Fruit fly (Drosophila melanogaster) whole organism, embryonic: ENCODE data around the gene CG32537.
A peak's percentile ranks its signal among the peaks of the same experiment; 100 is the strongest.

Source experiments
- Atf-2 ChIP-seq: fragments of 200-800 bp; sonication (Bioruptor generic); optimal IDR thresholded peaks from 2 replicates; lab custom pipeline; 2016; ENCODE audit warnings: missing biosample characterization, missing genetic modification characterization
- Bgb ChIP-seq: fragments of 200-800 bp; sonication (Bioruptor generic); IDR thresholded peaks from 2 replicates; pipeline ENCODE4 v1.3.6; 2022; ENCODE audit warnings: missing biosample characterization, missing genetic modification characterization; ENCODE audit not compliant: partially characterized antibody
- CG11093 ChIP-seq: fragments of 200-800 bp; sonication (Bioruptor generic); IDR thresholded peaks from 3 replicates; pipeline ENCODE4 v1.3.6; 2022; ENCODE audit warnings: missing biosample characterization, missing genetic modification characterization
- CG11560 ChIP-seq: fragments of 200-800 bp; sonication (Bioruptor generic); IDR thresholded peaks from 3 replicates; pipeline ENCODE4 v1.3.6; 2022; ENCODE audit warnings: missing biosample characterization, missing genetic modification characterization
- CG12219 ChIP-seq: fragments of 200-800 bp; sonication (Bioruptor generic); optimal IDR thresholded peaks from 3 replicates; lab custom pipeline; 2018; ENCODE audit warnings: missing biosample characterization, mild to moderate bottlenecking, missing genetic modification characterization
- CG12744 ChIP-seq: fragments of 200-800 bp; sonication (Bioruptor generic); optimal IDR thresholded peaks from 2 replicates; lab custom pipeline; 2016; ENCODE audit warnings: missing biosample characterization, missing genetic modification characterization
- CG13296 ChIP-seq: fragments of 200-800 bp; sonication (Bioruptor generic); optimal IDR thresholded peaks from 3 replicates; lab custom pipeline; 2018; ENCODE audit warnings: missing biosample characterization, mild to moderate bottlenecking, missing genetic modification characterization
- CG13624 ChIP-seq: fragments of 200-800 bp; sonication (Bioruptor generic); optimal IDR thresholded peaks from 2 replicates; lab custom pipeline; 2016; ENCODE audit warnings: missing biosample characterization, missing genetic modification characterization
- CG13775 ChIP-seq: fragments of 200-800 bp; sonication (Bioruptor generic); optimal IDR thresholded peaks from 3 replicates; lab custom pipeline; 2017; ENCODE audit warnings: missing biosample characterization, mild to moderate bottlenecking, missing genetic modification characterization
- CG13894 ChIP-seq: fragments of 200-800 bp; sonication (Bioruptor generic); optimal IDR thresholded peaks from 3 replicates; lab custom pipeline; 2018; ENCODE audit warnings: missing biosample characterization, mild to moderate bottlenecking, missing genetic modification characterization, moderate library complexity
- CG14965 ChIP-seq: fragments of 200-800 bp; sonication (Bioruptor generic); optimal IDR thresholded peaks from 2 replicates; lab custom pipeline; 2016; ENCODE audit warnings: missing biosample characterization, missing genetic modification characterization, borderline replicate concordance
- CG17328 ChIP-seq: fragments of 200-800 bp; sonication (Bioruptor generic); IDR thresholded peaks from 2 replicates; pipeline ENCODE4 v1.3.6; 2022; ENCODE audit warnings: missing biosample characterization, missing genetic modification characterization
- CG17361 ChIP-seq: fragments of 200-800 bp; sonication (Bioruptor generic); IDR thresholded peaks from 3 replicates; pipeline ENCODE4 v1.3.6; 2022; ENCODE audit warnings: missing biosample characterization, missing genetic modification characterization
- CG17912 ChIP-seq: fragments of 200-800 bp; sonication (Bioruptor generic); optimal IDR thresholded peaks from 2 replicates; lab custom pipeline; 2018; ENCODE audit warnings: missing biosample characterization, mild to moderate bottlenecking, missing genetic modification characterization
- CG31441 ChIP-seq: fragments of 200-800 bp; sonication (Bioruptor generic); IDR thresholded peaks from 2 replicates; pipeline ENCODE4 v1.3.6; 2022; ENCODE audit warnings: missing biosample characterization, missing genetic modification characterization
- CG3163 ChIP-seq: fragments of 200-800 bp; sonication (Bioruptor generic); optimal IDR thresholded peaks from 3 replicates; lab custom pipeline; 2016; ENCODE audit warnings: missing biosample characterization, missing genetic modification characterization
- CG33557 ChIP-seq: fragments of 200-800 bp; sonication (Bioruptor generic); optimal IDR thresholded peaks from 2 replicates; lab custom pipeline; 2019; ENCODE audit warnings: missing biosample characterization, mild to moderate bottlenecking, missing genetic modification characterization, moderate library complexity
- CG34422 ChIP-seq: fragments of 200-800 bp; sonication (Bioruptor generic); IDR thresholded peaks from 3 replicates; pipeline ENCODE4 v1.3.6; 2022; ENCODE audit warnings: missing biosample characterization, missing genetic modification characterization
- CG6689 ChIP-seq: fragments of 200-800 bp; sonication (Bioruptor generic); IDR thresholded peaks from 2 replicates; pipeline ENCODE4 v1.3.6; 2022; ENCODE audit warnings: missing biosample characterization, missing genetic modification characterization
- CG6765 ChIP-seq: fragments of 200-800 bp; sonication (Bioruptor generic); optimal IDR thresholded peaks from 3 replicates; lab custom pipeline; 2017; ENCODE audit warnings: missing biosample characterization, mild to moderate bottlenecking, missing genetic modification characterization
- CG6791 ChIP-seq: fragments of 200-800 bp; sonication (Bioruptor generic); IDR thresholded peaks from 3 replicates; pipeline ENCODE4 v1.3.6; 2022; ENCODE audit warnings: missing biosample characterization, missing genetic modification characterization; ENCODE audit not compliant: partially characterized antibody
- CG7987 ChIP-seq: fragments of 200-800 bp; sonication (Bioruptor generic); optimal IDR thresholded peaks from 2 replicates; lab custom pipeline; 2018; ENCODE audit warnings: missing biosample characterization, mild to moderate bottlenecking, missing genetic modification characterization, moderate library complexity
- CG8359 ChIP-seq: fragments of 200-800 bp; sonication (Bioruptor generic); optimal IDR thresholded peaks from 2 replicates; lab custom pipeline; 2017; ENCODE audit warnings: missing biosample characterization, mild to moderate bottlenecking, missing genetic modification characterization, borderline replicate concordance
- Drgx ChIP-seq: fragments of 200-800 bp; sonication (Bioruptor generic); IDR thresholded peaks from 2 replicates; pipeline ENCODE4 v1.3.6; 2022; ENCODE audit warnings: missing biosample characterization, missing genetic modification characterization
- Ets65A ChIP-seq: fragments of 200-800 bp; sonication (Bioruptor generic); peaks from one replicate; lab custom pipeline; 2016; ENCODE audit warnings: missing biosample characterization, missing genetic modification characterization
- Ets97D ChIP-seq: fragments of 200-800 bp; sonication (Bioruptor generic); optimal IDR thresholded peaks from 3 replicates; lab custom pipeline; 2016; ENCODE audit warnings: missing biosample characterization, missing genetic modification characterization
- Hsf ChIP-seq: fragments of 200-800 bp; sonication (Bioruptor generic); optimal IDR thresholded peaks from 3 replicates; lab custom pipeline; 2016; ENCODE audit warnings: missing biosample characterization, missing genetic modification characterization
- Meics ChIP-seq: fragments of 200-800 bp; sonication (Bioruptor generic); optimal IDR thresholded peaks from 2 replicates; lab custom pipeline; 2017; ENCODE audit warnings: missing biosample characterization, mild to moderate bottlenecking, missing genetic modification characterization
- NfI ChIP-seq: fragments of 200-800 bp; sonication (Bioruptor generic); optimal IDR thresholded peaks from 3 replicates; lab custom pipeline; 2018; ENCODE audit warnings: missing biosample characterization, mild to moderate bottlenecking, missing genetic modification characterization, moderate library complexity
- Usf ChIP-seq: fragments of 200-800 bp; sonication (Bioruptor generic); optimal IDR thresholded peaks from 2 replicates; lab custom pipeline; 2017; ENCODE audit warnings: missing genotype, missing biosample characterization, missing genetic modification characterization
- ac ChIP-seq: fragments of 200-800 bp; sonication (Bioruptor generic); optimal IDR thresholded peaks from 3 replicates; lab custom pipeline; 2017; ENCODE audit warnings: missing biosample characterization, mild to moderate bottlenecking, missing genetic modification characterization
- bigmax ChIP-seq: fragments of 200-800 bp; sonication (Bioruptor generic); optimal IDR thresholded peaks from 2 replicates; lab custom pipeline; 2018; ENCODE audit warnings: missing biosample characterization, mild to moderate bottlenecking, missing genetic modification characterization
- cato ChIP-seq: fragments of 200-800 bp; sonication (Bioruptor generic); optimal IDR thresholded peaks from 2 replicates; lab custom pipeline; 2016; ENCODE audit warnings: missing biosample characterization, missing genetic modification characterization, borderline replicate concordance
- chn ChIP-seq: fragments of 200-800 bp; sonication (Bioruptor generic); optimal IDR thresholded peaks from 2 replicates; lab custom pipeline; 2016; ENCODE audit warnings: missing biosample characterization, missing genetic modification characterization
- crol ChIP-seq: fragments of 200-800 bp; sonication (Bioruptor generic); IDR thresholded peaks from 2 replicates; pipeline ENCODE4 v1.3.6; 2022; ENCODE audit warnings: missing biosample characterization, missing genetic modification characterization
- disco-r ChIP-seq: fragments of 200-800 bp; sonication (Bioruptor generic); optimal IDR thresholded peaks from 2 replicates; lab custom pipeline; 2016; ENCODE audit warnings: missing biosample characterization, missing genetic modification characterization
- dmrt11E ChIP-seq: fragments of 200-800 bp; sonication (Bioruptor generic); optimal IDR thresholded peaks from 3 replicates; lab custom pipeline; 2018; ENCODE audit warnings: missing biosample characterization, mild to moderate bottlenecking, missing genetic modification characterization, moderate library complexity
- exex ChIP-seq: fragments of 200-800 bp; sonication (Bioruptor generic); optimal IDR thresholded peaks from 4 replicates; lab custom pipeline; 2018; ENCODE audit warnings: missing biosample characterization, mild to moderate bottlenecking, missing genetic modification characterization, moderate library complexity
- fd102C ChIP-seq: fragments of 200-800 bp; sonication (Bioruptor generic); optimal IDR thresholded peaks from 2 replicates; lab custom pipeline; 2018; ENCODE audit warnings: missing biosample characterization, mild to moderate bottlenecking, missing genetic modification characterization, moderate library complexity
- fd96Cb ChIP-seq: fragments of 200-800 bp; sonication (Bioruptor generic); optimal IDR thresholded peaks from 2 replicates; lab custom pipeline; 2018; ENCODE audit warnings: missing biosample characterization, mild to moderate bottlenecking, missing genetic modification characterization, moderate library complexity
- h ChIP-seq: fragments of >200 bp; optimal IDR thresholded peaks from 2 replicates; lab custom pipeline; 2017
- hkb ChIP-seq, 2 experiments: fragments of 200-800 bp in 1 of 2; fragments of >200 bp in 1 of 2; sonication (Bioruptor generic) in 1 of 2; IDR thresholded peaks in 1 of 2; optimal IDR thresholded peaks in 1 of 2; 2 replicates each; pipeline versions ENCODE4 v1.3.6 to Lab custom; 2017 to 2022; ENCODE audit warnings: missing biosample characterization in 1 of 2, missing genetic modification characterization in 1 of 2
- ken ChIP-seq: fragments of 200-800 bp; sonication (Bioruptor generic); IDR thresholded peaks from 3 replicates; pipeline ENCODE4 v1.3.6; 2022; ENCODE audit warnings: missing biosample characterization, missing genetic modification characterization
- maf-S ChIP-seq: fragments of 200-800 bp; sonication (Bioruptor generic); optimal IDR thresholded peaks from 2 replicates; lab custom pipeline; 2016; ENCODE audit warnings: missing biosample characterization, missing genetic modification characterization
- odd ChIP-seq: fragments of 200-800 bp; sonication (Bioruptor generic); optimal IDR thresholded peaks from 2 replicates; lab custom pipeline; 2017; ENCODE audit warnings: missing biosample characterization, mild to moderate bottlenecking, missing genetic modification characterization
- pnt ChIP-seq: fragments of 200-800 bp; sonication (Bioruptor generic); optimal IDR thresholded peaks from 3 replicates; lab custom pipeline; 2016; ENCODE audit warnings: missing biosample characterization, missing genetic modification characterization
- pum ChIP-seq: fragments of 200-800 bp; sonication (Bioruptor generic); optimal IDR thresholded peaks from 2 replicates; lab custom pipeline; 2016; ENCODE audit warnings: missing biosample characterization, missing genetic modification characterization
- seq ChIP-seq: fragments of 200-800 bp; sonication (Bioruptor generic); IDR thresholded peaks from 2 replicates; pipeline ENCODE4 v1.3.6; 2022; ENCODE audit warnings: missing biosample characterization, missing genetic modification characterization
- tin ChIP-seq: fragments of 200-800 bp; sonication (Bioruptor generic); optimal IDR thresholded peaks from 3 replicates; lab custom pipeline; 2016; ENCODE audit warnings: missing biosample characterization, missing genetic modification characterization
- tna ChIP-seq: fragments of 200-800 bp; sonication (Bioruptor generic); IDR thresholded peaks from 2 replicates; pipeline ENCODE4 v1.3.6; 2022; ENCODE audit warnings: missing biosample characterization, missing genetic modification characterization; ENCODE audit not compliant: partially characterized antibody
- toy ChIP-seq: fragments of 200-800 bp; sonication (Bioruptor generic); IDR thresholded peaks from 2 replicates; pipeline ENCODE4 v1.3.6; 2022; ENCODE audit warnings: missing biosample characterization, missing genetic modification characterization

CG32537 gene

dm6 chrX:19243379-19243834 is 32.9 kb downstream of the CG32537 start, which contains the start of gene CG7889 (continued):
- peak; percentile 11 for TF ChIP-seq fd96Cb (tag; lab: Kevin White, UChicago)
- no peak for TF ChIP-seq CG12219 (GFP tag; lab: Kevin White, UChicago)
- no peak for TF ChIP-seq CG8359 (GFP tag; lab: Kevin White, UChicago)
- TF ChIP-seq CG13775 (GFP tag; lab: Kevin White, UChicago): no peak
- TF ChIP-seq seq: no peak
- no peak for TF ChIP-seq Ets97D (GFP tag; lab: Kevin White, UChicago)
- no peak for TF ChIP-seq Usf (GFP tag; lab: Kevin White, UChicago)
- TF ChIP-seq ac: no peak
- TF ChIP-seq CG33557 (GFP tag; lab: Kevin White, UChicago): no peak
- TF ChIP-seq CG13296 (GFP tag; lab: Kevin White, UChicago): peak; percentile 24
- no peak for TF ChIP-seq Drgx (GFP tag; lab: Robert Waterston, UW)
- TF ChIP-seq toy (GFP tag; lab: Robert Waterston, UW): no peak
- no peak for TF ChIP-seq NfI
- no peak for TF ChIP-seq CG3163 (GFP tag; lab: Kevin White, UChicago)
- TF ChIP-seq disco-r: no peak
- no peak for TF ChIP-seq maf-S
- TF ChIP-seq Meics: peak; percentile 84
- TF ChIP-seq ken (GFP tag; lab: Robert Waterston, UW): no peak
- no peak for TF ChIP-seq CG14965
- no peak for TF ChIP-seq tin (GFP tag; lab: Kevin White, UChicago)
- TF ChIP-seq CG31441: peak; percentile 42; the same call in 1 of the 2 replicates
- TF ChIP-seq CG6791 (GFP tag; lab: Robert Waterston, UW): no peak
- TF ChIP-seq CG11093: no peak
- no peak for TF ChIP-seq CG17912 (GFP tag; lab: Kevin White, UChicago)
- peak; percentile 6 for TF ChIP-seq Hsf (GFP tag; lab: Kevin White, UChicago)
- no peak for TF ChIP-seq CG17328 (GFP tag; lab: Robert Waterston, UW)
- no peak for TF ChIP-seq h (lab: Kevin White, UChicago)
- no peak for TF ChIP-seq dmrt11E (tag; lab: Kevin White, UChicago)
- TF ChIP-seq CG6689 (GFP tag; lab: Robert Waterston, UW): no peak
- no peak for TF ChIP-seq chn
- TF ChIP-seq CG11560 (tag; lab: Robert Waterston, UW): no peak
- TF ChIP-seq cato (GFP tag; lab: Kevin White, UChicago): no peak
- TF ChIP-seq CG34422 (GFP tag; lab: Robert Waterston, UW): peak; percentile 31; the same call in 1 of the 3 replicates
- no peak for TF ChIP-seq bigmax (GFP tag; lab: Kevin White, UChicago)
- no peak for TF ChIP-seq fd102C (GFP tag; lab: Kevin White, UChicago)
- peak; percentile 67 for TF ChIP-seq CG17361 (GFP tag; lab: Robert Waterston, UW)
- no peak for TF ChIP-seq tna (GFP tag; lab: Robert Waterston, UW)
- no peak for TF ChIP-seq exex (tag; lab: Kevin White, UChicago)
- TF ChIP-seq Atf-2 (GFP tag; lab: Kevin White, UChicago): no peak
- TF ChIP-seq crol (GFP tag; lab: Robert Waterston, UW): no peak
- no peak for TF ChIP-seq CG13624 (GFP tag; lab: Kevin White, UChicago)
- TF ChIP-seq CG13894: no peak
- TF ChIP-seq hkb (optimal IDR thresholded peaks at IDR 0.05; lab: Kevin White, UChicago): no peak
- TF ChIP-seq hkb (GFP tag; IDR thresholded peaks at IDR 0.05; lab: Robert Waterston, UW): no peak
- no peak for TF ChIP-seq Ets65A (GFP tag; lab: Kevin White, UChicago)
- no peak for TF ChIP-seq CG12744 (GFP tag; lab: Kevin White, UChicago)
- TF ChIP-seq CG6765: peak; percentile 9
- TF ChIP-seq CG7987: no peak
- no peak for TF ChIP-seq pnt (GFP tag; lab: Kevin White, UChicago)
- no peak for TF ChIP-seq Bgb
- TF ChIP-seq odd (GFP tag; lab: Kevin White, UChicago): no peak
- TF ChIP-seq pum (GFP tag; lab: Kevin White, UChicago): no peak
